Fruit fly (Drosophila melanogaster) whole organism, embryonic: ENCODE measurements around the gene Enoph.

Source experiments
- Abd-B ChIP-seq: fragments of 200-800 bp; sonication (Bioruptor generic); optimal IDR thresholded peaks from 2 replicates; lab custom pipeline; 2018; ENCODE audit warnings: missing biosample characterization, mild to moderate bottlenecking, missing genetic modification characterization, moderate library complexity
- Blimp-1 ChIP-seq: fragments of 200-800 bp; sonication (Bioruptor generic); optimal IDR thresholded peaks from 3 replicates; lab custom pipeline; 2018; ENCODE audit warnings: missing biosample characterization, missing genetic modification characterization, mild to moderate bottlenecking, moderate library complexity, missing genetic modification reagents
- CG10267 ChIP-seq: fragments of 200-800 bp; sonication (Bioruptor generic); optimal IDR thresholded peaks from 2 replicates; lab custom pipeline; 2018; ENCODE audit warnings: missing biosample characterization, mild to moderate bottlenecking, missing genetic modification characterization, moderate library complexity
- CG11695 ChIP-seq: fragments of 200-800 bp; sonication (Bioruptor generic); IDR thresholded peaks from 3 replicates; pipeline ENCODE4 v1.3.6; 2022; ENCODE audit warnings: missing biosample characterization, missing genetic modification characterization
- CG12071 ChIP-seq: fragments of 200-800 bp; sonication (Bioruptor generic); optimal IDR thresholded peaks from 3 replicates; lab custom pipeline; 2018; ENCODE audit warnings: missing biosample characterization, mild to moderate bottlenecking, missing genetic modification characterization
- CG12155 ChIP-seq: fragments of 200-800 bp; sonication (Bioruptor generic); optimal IDR thresholded peaks from 3 replicates; lab custom pipeline; 2016; ENCODE audit warnings: missing biosample characterization, missing genetic modification characterization
- CG14965 ChIP-seq: fragments of 200-800 bp; sonication (Bioruptor generic); optimal IDR thresholded peaks from 2 replicates; lab custom pipeline; 2016; ENCODE audit warnings: missing biosample characterization, missing genetic modification characterization, borderline replicate concordance
- CG15601 ChIP-seq: fragments of 200-800 bp; sonication (Bioruptor generic); optimal IDR thresholded peaks from 3 replicates; lab custom pipeline; 2019; ENCODE audit warnings: missing biosample characterization, mild to moderate bottlenecking, missing genetic modification characterization, moderate library complexity
- CG1603 ChIP-seq: fragments of 200-800 bp; sonication (Bioruptor generic); optimal IDR thresholded peaks from 2 replicates; lab custom pipeline; 2019; ENCODE audit warnings: missing biosample characterization, mild to moderate bottlenecking, missing genetic modification characterization, moderate library complexity
- CG1832 ChIP-seq: fragments of 200-800 bp; sonication (Bioruptor generic); optimal IDR thresholded peaks from 2 replicates; lab custom pipeline; 2017; ENCODE audit warnings: missing biosample characterization, mild to moderate bottlenecking, missing genetic modification characterization, inconsistent platforms
- CG2116 ChIP-seq: fragments of 200-800 bp; sonication (Bioruptor generic); optimal IDR thresholded peaks from 3 replicates; lab custom pipeline; 2018; ENCODE audit warnings: missing biosample characterization, mild to moderate bottlenecking, missing genetic modification characterization
- CG2129 ChIP-seq: fragments of 200-800 bp; sonication (Bioruptor generic); IDR thresholded peaks from 2 replicates; pipeline ENCODE4 v1.3.6; 2022; ENCODE audit warnings: missing biosample characterization, missing genetic modification characterization; ENCODE audit not compliant: partially characterized antibody
- CG30403 ChIP-seq: fragments of 200-800 bp; sonication (Bioruptor generic); optimal IDR thresholded peaks from 3 replicates; lab custom pipeline; 2016; ENCODE audit warnings: missing biosample characterization, missing genetic modification characterization
- CG3281 ChIP-seq: fragments of 200-800 bp; sonication (Bioruptor generic); optimal IDR thresholded peaks from 3 replicates; lab custom pipeline; 2017; ENCODE audit warnings: missing biosample characterization, mild to moderate bottlenecking, missing genetic modification characterization
- CG4854 ChIP-seq: fragments of 200-800 bp; sonication (Bioruptor generic); optimal IDR thresholded peaks from 2 replicates; lab custom pipeline; 2016; ENCODE audit warnings: missing biosample characterization, missing genetic modification characterization, inconsistent platforms
- CG6813 ChIP-seq: fragments of 200-800 bp; sonication (Bioruptor generic); optimal IDR thresholded peaks from 2 replicates; lab custom pipeline; 2017; ENCODE audit warnings: missing biosample characterization, missing genetic modification characterization, mild to moderate bottlenecking, moderate library complexity, missing genetic modification reagents
- CG7556 ChIP-seq: fragments of 200-800 bp; sonication (Bioruptor generic); optimal IDR thresholded peaks from 2 replicates; lab custom pipeline; 2017; ENCODE audit warnings: missing biosample characterization, mild to moderate bottlenecking, missing genetic modification characterization
- CG7987 ChIP-seq: fragments of 200-800 bp; sonication (Bioruptor generic); optimal IDR thresholded peaks from 2 replicates; lab custom pipeline; 2018; ENCODE audit warnings: missing biosample characterization, mild to moderate bottlenecking, missing genetic modification characterization, moderate library complexity
- CG8478 ChIP-seq: fragments of >200 bp; optimal IDR thresholded peaks from 2 replicates; lab custom pipeline; 2018
- CG8944 ChIP-seq: fragments of 200-800 bp; sonication (Bioruptor generic); optimal IDR thresholded peaks from 3 replicates; lab custom pipeline; 2016; ENCODE audit warnings: missing biosample characterization, missing genetic modification characterization
- Dbx ChIP-seq: fragments of 200-800 bp; sonication (Bioruptor generic); IDR thresholded peaks from 3 replicates; pipeline ENCODE4 v1.3.6; 2022; ENCODE audit warnings: missing biosample characterization, missing genetic modification characterization
- Dll ChIP-seq: fragments of 200-800 bp; sonication (Bioruptor generic); IDR thresholded peaks from 4 replicates; pipeline ENCODE4 v1.3.6; 2022; ENCODE audit warnings: missing biosample characterization, missing genetic modification characterization; ENCODE audit not compliant: partially characterized antibody
- Doc2 ChIP-seq: fragments of 200-800 bp; sonication (Bioruptor generic); IDR thresholded peaks from 2 replicates; pipeline ENCODE4 v1.3.6; 2022; ENCODE audit warnings: missing biosample characterization, missing genetic modification characterization
- Elba2 ChIP-seq: fragments of 200-800 bp; sonication (Bioruptor generic); optimal IDR thresholded peaks from 3 replicates; lab custom pipeline; 2016; ENCODE audit warnings: missing biosample characterization, missing genetic modification characterization
- HmgZ ChIP-seq: fragments of 200-800 bp; sonication (Bioruptor generic); optimal IDR thresholded peaks from 2 replicates; lab custom pipeline; 2018; ENCODE audit warnings: missing biosample characterization, mild to moderate bottlenecking, missing genetic modification characterization
- Hmr ChIP-seq: fragments of 200-800 bp; sonication (Bioruptor generic); optimal IDR thresholded peaks from 3 replicates; lab custom pipeline; 2017; ENCODE audit warnings: mild to moderate bottlenecking, missing biosample characterization, missing genetic modification reagents, missing genetic modification characterization
- Hr3 ChIP-seq: fragments of 200-800 bp; sonication (Bioruptor generic); optimal IDR thresholded peaks from 3 replicates; lab custom pipeline; 2016; ENCODE audit warnings: missing biosample characterization, missing genetic modification characterization
- Mrtf ChIP-seq: fragments of 200-800 bp; sonication (Bioruptor generic); IDR thresholded peaks from 3 replicates; pipeline ENCODE4 v1.3.6; 2022; ENCODE audit warnings: missing biosample characterization, missing genetic modification characterization
- Side ChIP-seq: fragments of 200-800 bp; sonication (Bioruptor generic); optimal IDR thresholded peaks from 2 replicates; lab custom pipeline; 2016; ENCODE audit warnings: missing biosample characterization, missing genetic modification characterization
- Sox102F ChIP-seq: fragments of 200-800 bp; sonication (Bioruptor generic); optimal IDR thresholded peaks from 2 replicates; lab custom pipeline; 2018; ENCODE audit warnings: missing biosample characterization, mild to moderate bottlenecking, missing genetic modification characterization, moderate library complexity
- Stat92E ChIP-seq, 3 experiments: fragments of >200 bp in 2 of 3; fragments of 200-800 bp in 1 of 3; sonication (Bioruptor generic) in 1 of 3; optimal IDR thresholded peaks; 2 replicates each; lab custom pipeline; 2017 to 2019; ENCODE audit warnings: missing biosample characterization in 3 of 3, missing genetic modification characterization in 3 of 3, mild to moderate bottlenecking in 1 of 3, moderate library complexity in 1 of 3
- TFAM ChIP-seq: fragments of 200-800 bp; sonication (Bioruptor generic); optimal IDR thresholded peaks from 2 replicates; lab custom pipeline; 2017; ENCODE audit warnings: missing biosample characterization, missing genetic modification characterization, inconsistent platforms
- Taf1 ChIP-seq: fragments of 200-800 bp; sonication (Bioruptor generic); IDR thresholded peaks from 2 replicates; pipeline ENCODE4 v1.3.6; 2022; ENCODE audit warnings: missing biosample characterization, missing genetic modification characterization
- bowl ChIP-seq: fragments of 200-800 bp; sonication (Bioruptor generic); IDR thresholded peaks from 2 replicates; pipeline ENCODE4 v1.3.6; 2022; ENCODE audit warnings: missing biosample characterization, missing genetic modification characterization
- corto ChIP-seq: fragments of 200-800 bp; sonication (Bioruptor generic); optimal IDR thresholded peaks from 2 replicates; lab custom pipeline; 2016; ENCODE audit warnings: missing biosample characterization, mild to moderate bottlenecking, missing genetic modification characterization, moderate library complexity
- cwo ChIP-seq: fragments of 200-800 bp; sonication (Bioruptor generic); optimal IDR thresholded peaks from 3 replicates; lab custom pipeline; 2017; ENCODE audit warnings: missing biosample characterization, missing genetic modification characterization, mild to moderate bottlenecking, moderate library complexity, missing genetic modification reagents
- dati ChIP-seq: fragments of 200-800 bp; sonication (Bioruptor generic); IDR thresholded peaks from 2 replicates; pipeline ENCODE4 v1.3.6; 2022; ENCODE audit warnings: missing biosample characterization, missing genetic modification characterization
- dimm ChIP-seq: fragments of 200-800 bp; sonication (Bioruptor generic); IDR thresholded peaks from 2 replicates; pipeline ENCODE4 v1.3.6; 2022; ENCODE audit warnings: missing biosample characterization, missing genetic modification characterization
- ems ChIP-seq: fragments of 200-800 bp; sonication (Bioruptor generic); optimal IDR thresholded peaks from 3 replicates; lab custom pipeline; 2016; ENCODE audit warnings: missing biosample characterization, missing genetic modification characterization
- en ChIP-seq: fragments of 200-800 bp; sonication (Bioruptor generic); optimal IDR thresholded peaks from 2 replicates; lab custom pipeline; 2016; ENCODE audit warnings: missing biosample characterization, missing genetic modification characterization
- gro ChIP-seq: fragments of 200-800 bp; sonication (Bioruptor generic); optimal IDR thresholded peaks from 2 replicates; lab custom pipeline; 2016; ENCODE audit warnings: missing biosample characterization, missing genetic modification characterization
- gsb-n ChIP-seq: fragments of 200-800 bp; sonication (Bioruptor generic); optimal IDR thresholded peaks from 3 replicates; lab custom pipeline; 2018; ENCODE audit warnings: missing biosample characterization, mild to moderate bottlenecking, missing genetic modification characterization
- ken ChIP-seq: fragments of 200-800 bp; sonication (Bioruptor generic); IDR thresholded peaks from 3 replicates; pipeline ENCODE4 v1.3.6; 2022; ENCODE audit warnings: missing biosample characterization, missing genetic modification characterization
- maf-S ChIP-seq: fragments of 200-800 bp; sonication (Bioruptor generic); optimal IDR thresholded peaks from 2 replicates; lab custom pipeline; 2016; ENCODE audit warnings: missing biosample characterization, missing genetic modification characterization
- org-1 ChIP-seq: fragments of 200-800 bp; sonication (Bioruptor generic); optimal IDR thresholded peaks from 2 replicates; lab custom pipeline; 2017; ENCODE audit warnings: missing biosample characterization, missing genetic modification characterization
- sna ChIP-seq: fragments of 200-800 bp; sonication (Bioruptor generic); IDR thresholded peaks from 2 replicates; pipeline ENCODE4 v1.3.6; 2022; ENCODE audit warnings: missing biosample characterization, missing genetic modification characterization; ENCODE audit not compliant: partially characterized antibody
- sob ChIP-seq: fragments of 200-800 bp; sonication (Bioruptor generic); IDR thresholded peaks from 2 replicates; pipeline ENCODE4 v1.3.6; 2022; ENCODE audit warnings: missing biosample characterization, missing genetic modification characterization
- ssp ChIP-seq: fragments of 200-800 bp; sonication (Bioruptor generic); IDR thresholded peaks from 2 replicates; pipeline ENCODE4 v1.3.6; 2022; ENCODE audit warnings: missing biosample characterization, missing genetic modification characterization
- tgo ChIP-seq: fragments of 200-800 bp; sonication (Bioruptor generic); IDR thresholded peaks from 3 replicates; pipeline ENCODE4 v1.3.6; 2022; ENCODE audit warnings: missing biosample characterization, missing genetic modification characterization
- usp ChIP-seq: fragments of >200 bp; optimal IDR thresholded peaks from 2 replicates; lab custom pipeline; 2017; ENCODE audit warnings: missing biosample characterization, missing genetic modification characterization

Enoph gene

DNA sequence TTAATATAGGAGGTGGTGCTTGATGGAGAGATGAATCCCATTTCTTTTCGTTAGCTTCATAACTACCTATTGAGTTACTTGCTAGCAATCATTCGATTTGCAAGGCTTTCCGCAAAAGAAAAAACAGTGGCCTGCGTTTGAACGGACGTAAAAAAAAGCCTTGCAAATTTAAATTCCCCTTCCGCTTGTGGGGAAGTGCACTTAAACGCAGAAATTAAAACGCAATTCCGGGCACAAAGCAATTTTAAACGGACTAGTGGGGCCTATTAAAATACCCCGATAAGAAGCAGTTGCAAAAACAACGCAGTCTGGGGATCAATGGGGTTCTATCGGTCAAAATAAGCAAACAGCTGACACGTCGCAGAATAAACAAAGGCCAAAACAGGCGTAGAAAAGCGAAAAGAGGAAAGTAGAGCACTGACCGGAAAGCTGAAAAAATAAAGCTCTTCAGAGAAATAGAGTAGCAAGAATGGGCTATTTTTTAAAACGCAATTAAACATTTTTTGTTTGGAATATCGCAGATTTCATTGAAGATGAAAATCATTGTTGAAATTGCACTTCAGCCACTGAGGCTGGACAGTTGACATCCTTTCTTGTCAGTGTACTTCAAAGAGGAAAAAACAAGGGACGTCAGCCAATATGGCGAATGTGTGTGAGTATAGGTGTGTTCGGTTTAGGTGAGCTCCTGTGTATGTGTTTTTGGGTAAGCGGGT lies 5.8 kb downstream of the Enoph start (continued):
- TF ChIP-seq Dbx (GFP tag; lab: Robert Waterston, UW) (0 out of 3 replicates have a peak, but pooled peaks have one; percentile 15), CG8944 (GFP tag; lab: Kevin White, UChicago) (no peak), CG30403 (GFP tag; lab: Kevin White, UChicago) (peak; percentile 1), Hr3 (no peak), Stat92E (GFP tag; optimal IDR thresholded peaks at IDR 0.05; lab: Kevin White, UChicago) (no peak), CG14965 (GFP tag; lab: Kevin White, UChicago) (no peak), Mrtf (GFP tag; lab: Robert Waterston, UW) (no peak), CG1832 (GFP tag; lab: Kevin White, UChicago) (no peak), en (GFP tag; lab: Kevin White, UChicago) (no peak), CG7987 (no peak), CG10267 (tag; lab: Kevin White, UChicago) (no peak), maf-S (GFP tag; lab: Kevin White, UChicago) (no peak), org-1 (GFP tag; lab: Kevin White, UChicago) (no peak), TFAM (GFP tag; lab: Kevin White, UChicago) (no peak), CG4854 (GFP tag; lab: Kevin White, UChicago) (no peak), CG12155 (GFP tag; lab: Kevin White, UChicago) (peak; percentile 1), CG2116 (GFP tag; lab: Kevin White, UChicago) (no peak), gro (GFP tag; lab: Kevin White, UChicago) (no peak), sob (no peak), Dll (GFP tag; lab: Robert Waterston, UW) (no peak), Sox102F (GFP tag; lab: Kevin White, UChicago) (no peak), CG3281 (GFP tag; lab: Kevin White, UChicago) (no peak), CG12071 (GFP tag; lab: Kevin White, UChicago) (no peak), CG1603 (tag; lab: Kevin White, UChicago) (peak; percentile 16), CG7556 (GFP tag; lab: Kevin White, UChicago) (no peak), HmgZ (tag; lab: Kevin White, UChicago) (no peak), Taf1 (GFP tag; lab: Robert Waterston, UW) (no peak), bowl (no peak), CG6813 (no peak), dati (GFP tag; lab: Robert Waterston, UW) (no peak), tgo (GFP tag; lab: Robert Waterston, UW) (peak; percentile 25; the same call in 2 of the 3 replicates), corto (GFP tag; lab: Kevin White, UChicago) (no peak), Doc2 (GFP tag; lab: Robert Waterston, UW) (no peak), CG15601 (no peak), ems (GFP tag; lab: Kevin White, UChicago) (no peak), dimm (no peak), ssp (GFP tag; lab: Robert Waterston, UW) (no peak), CG8478 (lab: Kevin White, UChicago) (no peak), Abd-B (no peak), Hmr (GFP tag; lab: Kevin White, UChicago) (no peak), Blimp-1 (GFP tag; lab: Kevin White, UChicago) (no peak), Elba2 (no peak), CG2129 (no peak), Side (peak; percentile 30), sna (GFP tag; lab: Robert Waterston, UW) (no peak), usp (GFP tag; lab: Kevin White, UChicago) (no peak), cwo (GFP tag; lab: Kevin White, UChicago) (no peak), gsb-n (tag; lab: Kevin White, UChicago) (no peak), CG11695 (no peak), ken (GFP tag; lab: Robert Waterston, UW) (no peak)
